Worm (Caenorhabditis elegans) whole organism, young adult: ENCODE measurements around the gene F26D2.14.

Experiments used
- B0019.2 ChIP-seq: fragments of 200-800 bp; sonication (Bioruptor generic); conservative IDR thresholded peaks from 2 replicates; pipeline ENCODE4 v1.3.6; 2022; ENCODE audit warnings: missing genetic modification reagents, missing genetic modification characterization, missing compliant biosample characterization
- B0261.1 ChIP-seq: sonication (generic microtip); optimal IDR thresholded peaks from 2 replicates; lab custom pipeline; 2016; ENCODE audit warnings: mild to moderate bottlenecking, missing genetic modification characterization, moderate library complexity, missing compliant biosample characterization
- C06A6.2 ChIP-seq: fragments of 200-800 bp; sonication (Bioruptor generic); conservative IDR thresholded peaks from 2 replicates; pipeline ENCODE4 v1.3.6; 2022; ENCODE audit warnings: missing genetic modification characterization, missing compliant biosample characterization
- D2030.7 ChIP-seq: fragments of 200-800 bp; sonication (Bioruptor generic); IDR thresholded peaks from 2 replicates; pipeline ENCODE4 v1.3.6; 2022; ENCODE audit warnings: missing genetic modification reagents, missing genetic modification characterization, missing compliant biosample characterization
- F33H1.4 ChIP-seq: fragments of 200-800 bp; sonication (Bioruptor generic); IDR thresholded peaks from 2 replicates; pipeline ENCODE4 v1.3.6; 2022; ENCODE audit warnings: missing genetic modification reagents, missing genetic modification characterization, missing compliant biosample characterization
- F39B2.1 ChIP-seq: fragments of 200-800 bp; sonication (Bioruptor generic); IDR thresholded peaks from 2 replicates; pipeline ENCODE4 v1.3.6; 2022; ENCODE audit warnings: missing genetic modification reagents, missing genetic modification characterization, missing compliant biosample characterization
- F55B11.4 ChIP-seq: sonication (generic microtip); optimal IDR thresholded peaks from 2 replicates; lab custom pipeline; 2016; ENCODE audit warnings: missing compliant biosample characterization, missing genetic modification characterization, borderline replicate concordance; ENCODE audit not compliant: insufficient read depth
- F57A8.1 ChIP-seq: fragments of 200-800 bp; sonication (Bioruptor generic); optimal IDR thresholded peaks from 2 replicates; lab custom pipeline; 2018; ENCODE audit warnings: mild to moderate bottlenecking, missing genetic modification characterization, moderate library complexity, missing compliant biosample characterization
- K11D2.4 ChIP-seq: fragments of 200-800 bp; sonication (Bioruptor generic); IDR thresholded peaks from 2 replicates; pipeline ENCODE4 v1.3.6; 2022; ENCODE audit warnings: missing genetic modification reagents, missing genetic modification characterization, missing compliant biosample characterization
- K12H6.12 ChIP-seq: fragments of 200-800 bp; sonication (Bioruptor generic); optimal IDR thresholded peaks from 2 replicates; lab custom pipeline; 2018; ENCODE audit warnings: mild to moderate bottlenecking, missing genetic modification characterization, missing compliant biosample characterization
- T07F8.4 ChIP-seq: sonication (generic microtip); optimal IDR thresholded peaks from 2 replicates; lab custom pipeline; 2016; ENCODE audit warnings: mild to moderate bottlenecking, missing genetic modification characterization, moderate library complexity, missing compliant biosample characterization
- Y56A3A.18 ChIP-seq: fragments of 200-800 bp; sonication (Bioruptor generic); IDR thresholded peaks from 2 replicates; pipeline ENCODE4 v1.3.6; 2022; ENCODE audit warnings: missing genetic modification reagents, missing genetic modification characterization, missing compliant biosample characterization
- Y67H2A.10 ChIP-seq: fragments of 200-800 bp; sonication (Bioruptor generic); conservative IDR thresholded peaks from 2 replicates; pipeline ENCODE4 v1.3.6; 2022; ENCODE audit warnings: missing genetic modification reagents, missing genetic modification characterization, missing compliant biosample characterization
- Y79H2A.3 ChIP-seq: fragments of 200-800 bp; sonication (Bioruptor generic); conservative IDR thresholded peaks from 2 replicates; pipeline ENCODE4 v1.3.6; 2022; ENCODE audit warnings: missing genetic modification reagents, missing genetic modification characterization, missing compliant biosample characterization
- aptf-2 ChIP-seq: fragments of 200-800 bp; sonication (Bioruptor generic); conservative IDR thresholded peaks from 2 replicates; pipeline ENCODE4 v1.3.6; 2022; ENCODE audit warnings: missing genetic modification reagents, missing genetic modification characterization, missing compliant biosample characterization
- athp-1 ChIP-seq: sonication (generic microtip); optimal IDR thresholded peaks from 2 replicates; lab custom pipeline; 2017; ENCODE audit warnings: mild to moderate bottlenecking, missing genetic modification characterization, missing compliant biosample characterization
- attf-5 ChIP-seq: fragments of 200-800 bp; sonication (Bioruptor generic); optimal IDR thresholded peaks from 2 replicates; lab custom pipeline; 2018; ENCODE audit warnings: mild to moderate bottlenecking, missing genetic modification characterization, missing compliant biosample characterization
- bed-1 ChIP-seq: fragments of 200-800 bp; sonication (Bioruptor generic); IDR thresholded peaks from 2 replicates; pipeline ENCODE4 v1.3.6; 2022; ENCODE audit warnings: missing genetic modification reagents, missing genetic modification characterization, missing compliant biosample characterization
- chd-7 ChIP-seq: sonication (generic microtip); optimal IDR thresholded peaks from 2 replicates; lab custom pipeline; 2016; ENCODE audit warnings: mild to moderate bottlenecking, missing genetic modification characterization, moderate library complexity, missing compliant biosample characterization
- die-1 ChIP-seq: sonication (generic microtip); optimal IDR thresholded peaks from 2 replicates; lab custom pipeline; 2016; ENCODE audit warnings: missing genotype, mild to moderate bottlenecking, missing genetic modification characterization, missing compliant biosample characterization
- efl-1 ChIP-seq: fragments of 150-350 bp; optimal IDR thresholded peaks from 2 replicates; lab custom pipeline; 2014; ENCODE audit warnings: missing biosample characterization, missing genetic modification reagents, missing genetic modification characterization
- fkh-3 ChIP-seq: sonication (generic microtip); optimal IDR thresholded peaks from 2 replicates; lab custom pipeline; 2016; ENCODE audit warnings: mild to moderate bottlenecking, missing genetic modification characterization, missing compliant biosample characterization
- hsf-1 ChIP-seq: fragments of 200-800 bp; sonication (Bioruptor generic); IDR thresholded peaks from 2 replicates; pipeline ENCODE4 v1.3.6; 2022; ENCODE audit warnings: missing genetic modification reagents, missing genetic modification characterization, missing compliant biosample characterization
- lag-1 ChIP-seq: fragments of 200-800 bp; sonication (Bioruptor generic); IDR thresholded peaks from 2 replicates; pipeline ENCODE4 v1.3.6; 2022; ENCODE audit warnings: missing genetic modification reagents, missing genetic modification characterization, missing compliant biosample characterization
- lin-26 ChIP-seq: fragments of 200-800 bp; sonication (Bioruptor generic); IDR thresholded peaks from 2 replicates; pipeline ENCODE4 v1.3.6; 2022; ENCODE audit warnings: missing genetic modification reagents, missing genetic modification characterization, missing compliant biosample characterization
- lin-54 ChIP-seq: fragments of 200-800 bp; sonication (Bioruptor generic); optimal IDR thresholded peaks from 2 replicates; lab custom pipeline; 2018; ENCODE audit warnings: mild to moderate bottlenecking, missing genetic modification characterization, missing compliant biosample characterization
- lir-1 ChIP-seq: fragments of 200-800 bp; sonication (Bioruptor generic); conservative IDR thresholded peaks from 2 replicates; pipeline ENCODE4 v1.3.6; 2022; ENCODE audit warnings: missing genetic modification reagents, missing genetic modification characterization, missing compliant biosample characterization
- lsl-1 ChIP-seq: fragments of 200-800 bp; sonication (Bioruptor generic); optimal IDR thresholded peaks from 2 replicates; lab custom pipeline; 2018; ENCODE audit warnings: mild to moderate bottlenecking, missing genetic modification characterization, moderate library complexity, missing compliant biosample characterization
- madf-8 ChIP-seq: fragments of 200-800 bp; sonication (Bioruptor generic); conservative IDR thresholded peaks from 2 replicates; pipeline ENCODE4 v1.3.6; 2022; ENCODE audit warnings: missing genetic modification reagents, missing genetic modification characterization, missing compliant biosample characterization
- nfya-1 ChIP-seq: sonication (generic microtip); optimal IDR thresholded peaks from 2 replicates; lab custom pipeline; 2017; ENCODE audit warnings: antibody characterized with exemption, missing compliant biosample characterization, missing genetic modification characterization, borderline replicate concordance; ENCODE audit not compliant: insufficient read depth
- nfyb-1 ChIP-seq: fragments of 200-800 bp; sonication (Bioruptor generic); IDR thresholded peaks from 2 replicates; pipeline ENCODE4 v1.3.6; 2022; ENCODE audit warnings: missing genetic modification reagents, missing genetic modification characterization, missing compliant biosample characterization
- pbrm-1 ChIP-seq: fragments of 200-800 bp; sonication (Bioruptor generic); IDR thresholded peaks from 2 replicates; pipeline ENCODE4 v1.3.6; 2022; ENCODE audit warnings: missing genetic modification reagents, missing genetic modification characterization, missing compliant biosample characterization
- pha-4 ChIP-seq: fragments of 150-350 bp; sonication (generic microtip); optimal IDR thresholded peaks from 2 replicates; lab custom pipeline; 2014; ENCODE audit warnings: missing biosample characterization, missing genetic modification reagents, missing genetic modification characterization
- rec-8 ChIP-seq, 2 experiments: sonication (generic microtip); optimal IDR thresholded peaks; 2 replicates each; lab custom pipeline; 2016; ENCODE audit warnings: mild to moderate bottlenecking in 2 of 2, missing genetic modification characterization in 2 of 2, missing genetic modification reagents in 2 of 2, missing genotype in 2 of 2, missing biosample characterization in 1 of 2, missing compliant biosample characterization in 1 of 2, moderate library complexity in 1 of 2
- rpc-1 ChIP-seq, 2 experiments: fragments of 150-350 bp in 1 of 2; sonication (generic microtip) in 1 of 2; optimal IDR thresholded peaks; 2 replicates each; lab custom pipeline; 2014 to 2018; ENCODE audit warnings: missing biosample characterization in 1 of 2, missing genetic modification characterization in 1 of 2, missing genetic modification reagents in 1 of 2, missing genotype in 1 of 2
- snpc-1.1 ChIP-seq: sonication (generic microtip); optimal IDR thresholded peaks from 2 replicates; lab custom pipeline; 2017; ENCODE audit warnings: missing genetic modification characterization, mild to moderate bottlenecking, missing compliant biosample characterization, antibody characterized with exemption, moderate library complexity, missing genotype, missing genetic modification reagents; ENCODE audit not compliant: insufficient read depth
- tbp1 ChIP-seq: fragments of 200-800 bp; sonication (Bioruptor generic); optimal IDR thresholded peaks from 2 replicates; lab custom pipeline; 2018; ENCODE audit warnings: mild to moderate bottlenecking, missing genetic modification characterization, missing compliant biosample characterization
- xnd-1 ChIP-seq: sonication (generic microtip); optimal IDR thresholded peaks from 2 replicates; lab custom pipeline; 2016; ENCODE audit warnings: missing genotype, missing genetic modification reagents, missing genetic modification characterization, missing compliant biosample characterization
- ztf-3 ChIP-seq: fragments of 200-800 bp; sonication (Bioruptor generic); optimal IDR thresholded peaks from 2 replicates; lab custom pipeline; 2018; ENCODE audit warnings: mild to moderate bottlenecking, missing genetic modification characterization, missing compliant biosample characterization

Gene F26D2.14

DNA sequence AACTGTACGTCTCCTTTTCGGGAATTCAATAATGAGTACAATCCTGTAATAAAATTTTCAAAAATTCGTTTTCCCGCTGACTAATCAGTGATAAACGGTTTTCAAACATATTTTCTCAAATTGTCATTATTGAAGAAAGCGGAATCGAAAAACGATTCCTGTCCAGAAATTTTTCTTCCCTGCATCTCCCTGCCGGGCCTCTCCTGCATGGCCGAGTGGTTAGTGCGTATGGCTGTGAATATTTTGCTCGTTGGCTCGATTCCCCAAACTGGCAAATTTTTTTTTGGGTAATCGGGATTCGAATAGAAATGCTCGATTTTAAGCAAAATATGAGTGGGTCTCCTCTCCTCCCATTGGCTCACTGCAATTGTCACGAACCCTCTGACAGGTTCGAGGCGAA is 39.0 kb downstream of the F26D2.14 start:
- TF ChIP-seq pbrm-1 (GFP tag; lab: Robert Waterston, UW) (0 out of 2 replicates have a peak, but pooled peaks have one; percentile 24), B0261.1 (peak; percentile 62), nfyb-1 (0 out of 2 replicates have a peak, but pooled peaks have one; percentile 23), rpc-1 (optimal IDR thresholded peaks at IDR 0.05; lab: Kevin White, UChicago) (peak; percentile 4), rpc-1 (tag; optimal IDR thresholded peaks at IDR 0.05; lab: Kevin White, UChicago) (peak; percentile 55), Y56A3A.18 (GFP tag; lab: Robert Waterston, UW) (0 out of 2 replicates have a peak, but pooled peaks have one; percentile 49), tbp1 (GFP tag; lab: Kevin White, UChicago) (peak; percentile 82), lin-26 (GFP tag; lab: Robert Waterston, UW) (0 out of 2 replicates have a peak, but pooled peaks have one; percentile 14)
- TF ChIP-seq, all 124 proteins: peak for 7; not testable (repeated sequence) for 117

DNA sequence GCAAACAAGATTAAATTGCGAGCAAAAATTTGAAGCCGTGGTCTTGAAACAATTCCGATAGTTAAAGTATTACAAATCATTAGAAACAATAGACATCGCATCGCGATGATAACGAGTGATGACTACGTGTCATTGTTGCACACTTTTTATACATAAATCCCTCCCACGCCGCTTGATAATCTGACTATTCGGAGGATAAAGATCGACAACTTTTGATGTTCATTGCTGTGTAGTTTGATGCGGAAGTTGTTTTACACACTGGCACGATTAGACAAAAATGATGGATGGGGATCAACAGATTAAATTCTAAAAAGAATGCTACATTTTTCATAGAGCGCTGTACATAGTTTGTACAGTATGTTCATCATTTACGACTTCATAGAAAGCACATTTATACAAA is 43.6 kb downstream of the F26D2.14 start, which contains the start of gene T08G3.11:
Gene T08G3.11, minus strand, starts transcription at position 101 of the 400 bp plus-strand sequence.
- no peak for TF ChIP-seq B0019.2 (GFP tag; lab: Robert Waterston, UW)
- TF ChIP-seq D2030.7, result no peak
- no peak for TF ChIP-seq K11D2.4 (GFP tag; lab: Robert Waterston, UW)
- TF ChIP-seq Y67H2A.10 (GFP tag; lab: Robert Waterston, UW), result no peak
- no peak for TF ChIP-seq lin-26 (GFP tag; lab: Robert Waterston, UW)
- TF ChIP-seq ztf-3 (GFP tag; lab: Kevin White, UChicago), result no peak
- TF ChIP-seq aptf-2, result no peak
- TF ChIP-seq pha-4, result no peak
- TF ChIP-seq F57A8.1 (GFP tag; lab: Kevin White, UChicago), result no peak
- no peak for TF ChIP-seq attf-5
- TF ChIP-seq snpc-1.1 (tag; lab: Kevin White, UChicago), result no peak
- TF ChIP-seq, all 124 proteins: peak for 0

DNA sequence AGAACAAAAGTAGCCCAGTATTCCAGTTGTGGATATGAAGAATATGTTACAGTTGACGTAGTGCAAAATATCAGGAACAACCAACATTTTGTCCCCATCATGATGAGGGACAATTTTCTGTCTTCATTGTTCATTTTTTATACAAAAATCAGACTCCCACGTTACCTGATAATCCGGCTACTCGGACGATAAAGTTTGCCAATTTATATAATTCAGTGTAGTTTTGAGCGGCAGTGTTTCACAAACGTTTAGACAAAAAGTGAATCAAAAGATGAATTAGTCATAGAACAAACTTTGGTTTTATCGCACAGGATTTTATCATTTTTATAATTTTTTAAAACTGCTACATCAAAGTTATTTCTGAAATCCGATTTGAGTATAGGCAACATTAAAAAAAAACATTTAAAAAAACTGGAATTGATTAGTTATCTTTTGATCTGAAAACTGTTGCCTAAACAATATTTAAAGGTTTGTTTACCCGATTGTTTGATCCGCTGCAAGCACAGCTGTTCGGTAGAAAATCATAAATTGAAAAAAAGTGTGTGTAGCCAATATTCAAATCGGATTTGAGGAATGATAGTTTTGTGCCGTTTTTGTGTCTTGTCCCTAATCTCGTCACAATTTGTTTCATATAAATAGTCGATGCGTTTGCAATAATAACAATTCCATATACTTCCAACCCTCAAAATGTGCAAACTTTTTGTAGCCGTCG is 45.4 kb downstream of the F26D2.14 start, which contains the start of the genes F57E7.4 and spig-6:
Gene F57E7.4, minus strand, starts transcription at position 101 of the 712 bp plus-strand sequence.
Gene spig-6, plus strand, starts transcription at position 662 of the 712 bp plus-strand sequence.
- TF ChIP-seq athp-1 (tag; lab: Kevin White, UChicago) (no peak), bed-1 (GFP tag; lab: Robert Waterston, UW) (no peak), lsl-1 (no peak), Y67H2A.10 (GFP tag; lab: Robert Waterston, UW) (no peak), nfya-1 (tag; lab: Kevin White, UChicago) (no peak), F39B2.1 (no peak), F33H1.4 (GFP tag; lab: Robert Waterston, UW) (no peak), Y79H2A.3 (GFP tag; lab: Robert Waterston, UW) (no peak), xnd-1 (tag; lab: Kevin White, UChicago) (no peak), rec-8 (tag; optimal IDR thresholded peaks at IDR 0.05; lab: Kevin White, UChicago) (no peak), fkh-3 (tag; lab: Kevin White, UChicago) (no peak), madf-8 (GFP tag; lab: Robert Waterston, UW) (no peak), lir-1 (no peak), K12H6.12 (tag; lab: Kevin White, UChicago) (no peak), hsf-1 (GFP tag; lab: Robert Waterston, UW) (no peak)

DNA sequence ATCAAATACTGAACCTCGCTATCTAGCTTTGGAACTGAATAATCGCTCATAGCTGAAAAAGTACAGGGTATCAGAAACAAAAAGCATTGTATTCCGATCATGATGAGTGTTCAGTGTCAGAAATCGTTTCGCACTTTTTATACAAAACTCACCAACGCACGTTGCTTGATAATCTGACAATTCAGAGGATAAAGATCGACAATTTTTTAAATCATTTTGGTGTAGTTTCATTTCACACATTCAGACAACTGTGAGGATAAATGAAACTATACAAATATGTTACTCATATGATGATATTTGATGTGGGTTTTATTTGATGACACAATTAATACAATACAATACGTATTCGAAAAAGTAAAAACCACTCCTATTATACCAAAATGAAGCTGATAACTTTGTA is 47.4 kb downstream of the F26D2.14 start, which contains the start of gene F57E7.2:
Gene F57E7.2, minus strand, starts transcription at position 101 of the 400 bp plus-strand sequence.
- no peak for TF ChIP-seq nfya-1 (tag; lab: Kevin White, UChicago)
- TF ChIP-seq lag-1 (GFP tag; lab: Robert Waterston, UW), result no peak
- TF ChIP-seq chd-7 (tag; lab: Kevin White, UChicago), result no peak
- TF ChIP-seq T07F8.4 (tag; lab: Kevin White, UChicago), result no peak
- TF ChIP-seq efl-1, result no peak
- no peak for TF ChIP-seq C06A6.2
- TF ChIP-seq F55B11.4 (tag; lab: Kevin White, UChicago), result no peak
- no peak for TF ChIP-seq die-1 (tag; lab: Kevin White, UChicago)
- no peak for TF ChIP-seq lin-54 (GFP tag; lab: Kevin White, UChicago)
